Fruit fly (Drosophila melanogaster) whole organism, embryonic: ENCODE results near the gene CG43059.

ENCODE experiments used
- Ada2b ChIP-seq: fragments of 200-800 bp; sonication (Bioruptor generic); IDR thresholded peaks from 2 replicates; pipeline ENCODE4 v1.3.6; 2022; ENCODE audit warnings: missing biosample characterization, missing genetic modification characterization
- CG10366 ChIP-seq: fragments of 200-800 bp; sonication (Bioruptor generic); IDR thresholded peaks from 2 replicates; pipeline ENCODE4 v1.3.6; 2022; ENCODE audit warnings: missing biosample characterization, missing genetic modification characterization
- CG11085 ChIP-seq: fragments of 200-800 bp; sonication (Bioruptor generic); IDR thresholded peaks from 2 replicates; pipeline ENCODE4 v1.3.6; 2022; ENCODE audit warnings: missing biosample characterization, missing genetic modification characterization
- CG11093 ChIP-seq: fragments of 200-800 bp; sonication (Bioruptor generic); IDR thresholded peaks from 3 replicates; pipeline ENCODE4 v1.3.6; 2022; ENCODE audit warnings: missing biosample characterization, missing genetic modification characterization
- CG11398 ChIP-seq: fragments of 200-800 bp; sonication (Bioruptor generic); optimal IDR thresholded peaks from 2 replicates; lab custom pipeline; 2016; ENCODE audit warnings: missing biosample characterization, missing genetic modification characterization
- CG12391 ChIP-seq: fragments of 200-800 bp; sonication (Bioruptor generic); optimal IDR thresholded peaks from 3 replicates; lab custom pipeline; 2018; ENCODE audit warnings: missing biosample characterization, mild to moderate bottlenecking, missing genetic modification characterization, moderate library complexity
- CG12659 ChIP-seq: fragments of 200-800 bp; sonication (Bioruptor generic); optimal IDR thresholded peaks from 3 replicates; lab custom pipeline; 2017; ENCODE audit warnings: mild to moderate bottlenecking, missing biosample characterization, missing genetic modification reagents, missing genetic modification characterization
- CG13775 ChIP-seq: fragments of 200-800 bp; sonication (Bioruptor generic); optimal IDR thresholded peaks from 3 replicates; lab custom pipeline; 2017; ENCODE audit warnings: missing biosample characterization, mild to moderate bottlenecking, missing genetic modification characterization
- CG14014 ChIP-seq: fragments of 200-800 bp; sonication (Bioruptor generic); IDR thresholded peaks from 2 replicates; pipeline ENCODE4 v1.3.6; 2022; ENCODE audit warnings: missing biosample characterization, missing genetic modification characterization
- CG15269 ChIP-seq: fragments of 200-800 bp; sonication (Bioruptor generic); optimal IDR thresholded peaks from 2 replicates; lab custom pipeline; 2018; ENCODE audit warnings: missing biosample characterization, mild to moderate bottlenecking, missing genetic modification characterization, moderate library complexity
- CG16779 ChIP-seq: fragments of 200-800 bp; sonication (Bioruptor generic); IDR thresholded peaks from 2 replicates; pipeline ENCODE4 v1.3.6; 2022; ENCODE audit warnings: missing biosample characterization, missing genetic modification characterization
- CG3407 ChIP-seq: fragments of 200-800 bp; sonication (Bioruptor generic); optimal IDR thresholded peaks from 2 replicates; lab custom pipeline; 2018; ENCODE audit warnings: missing biosample characterization, mild to moderate bottlenecking, missing genetic modification characterization
- CG4820 ChIP-seq: fragments of 200-800 bp; sonication (Bioruptor generic); optimal IDR thresholded peaks from 3 replicates; lab custom pipeline; 2016; ENCODE audit warnings: missing biosample characterization, missing genetic modification characterization
- CG6689 ChIP-seq: fragments of 200-800 bp; sonication (Bioruptor generic); IDR thresholded peaks from 2 replicates; pipeline ENCODE4 v1.3.6; 2022; ENCODE audit warnings: missing biosample characterization, missing genetic modification characterization
- CG7556 ChIP-seq: fragments of 200-800 bp; sonication (Bioruptor generic); optimal IDR thresholded peaks from 2 replicates; lab custom pipeline; 2017; ENCODE audit warnings: missing biosample characterization, mild to moderate bottlenecking, missing genetic modification characterization
- Chrac-16 ChIP-seq: fragments of 200-800 bp; sonication (Bioruptor generic); optimal IDR thresholded peaks from 3 replicates; lab custom pipeline; 2016; ENCODE audit warnings: missing biosample characterization, missing genetic modification characterization
- Fer3 ChIP-seq: fragments of 200-800 bp; sonication (Bioruptor generic); optimal IDR thresholded peaks from 2 replicates; lab custom pipeline; 2018; ENCODE audit warnings: missing biosample characterization, mild to moderate bottlenecking, missing genetic modification characterization, moderate library complexity
- Gug ChIP-seq: fragments of 200-800 bp; sonication (Bioruptor generic); IDR thresholded peaks from 4 replicates; pipeline ENCODE4 v1.3.6; 2022; ENCODE audit warnings: missing biosample characterization, missing genetic modification characterization
- H2.0 ChIP-seq: fragments of 200-800 bp; sonication (Bioruptor generic); IDR thresholded peaks from 2 replicates; pipeline ENCODE4 v1.3.6; 2022; ENCODE audit warnings: missing biosample characterization, missing genetic modification characterization
- HLHmδ ChIP-seq: fragments of 200-800 bp; sonication (Bioruptor generic); optimal IDR thresholded peaks from 2 replicates; lab custom pipeline; 2018; ENCODE audit warnings: missing biosample characterization, mild to moderate bottlenecking, missing genetic modification characterization, moderate library complexity
- Hey ChIP-seq: fragments of 200-800 bp; sonication (Bioruptor generic); optimal IDR thresholded peaks from 3 replicates; lab custom pipeline; 2018; ENCODE audit warnings: missing biosample characterization, mild to moderate bottlenecking, missing genetic modification characterization
- Hr78 ChIP-seq, 2 experiments: fragments of 200-800 bp in 1 of 2; fragments of >200 bp in 1 of 2; sonication (Bioruptor generic) in 1 of 2; optimal IDR thresholded peaks; 2 replicates each; lab custom pipeline; 2017 to 2019; ENCODE audit warnings: missing biosample characterization in 2 of 2, missing genetic modification characterization in 2 of 2, mild to moderate bottlenecking in 1 of 2, moderate library complexity in 1 of 2
- PHDP ChIP-seq: fragments of 200-800 bp; sonication (Bioruptor generic); optimal IDR thresholded peaks from 3 replicates; lab custom pipeline; 2018; ENCODE audit warnings: missing biosample characterization, mild to moderate bottlenecking, missing genetic modification characterization, moderate library complexity
- Rfx ChIP-seq: fragments of 200-800 bp; sonication (Bioruptor generic); IDR thresholded peaks from 2 replicates; pipeline ENCODE4 v1.3.6; 2022; ENCODE audit warnings: missing biosample characterization, missing genetic modification characterization
- Six4 ChIP-seq: fragments of 200-800 bp; sonication (Bioruptor generic); optimal IDR thresholded peaks from 2 replicates; lab custom pipeline; 2016; ENCODE audit warnings: missing biosample characterization, missing genetic modification characterization
- Tbp ChIP-seq: fragments of >200 bp; optimal IDR thresholded peaks from 2 replicates; lab custom pipeline; 2018; ENCODE audit warnings: missing biosample characterization, missing genetic modification characterization
- Xrp1 ChIP-seq: fragments of 200-800 bp; sonication (Bioruptor generic); IDR thresholded peaks from 2 replicates; pipeline ENCODE4 v1.3.6; 2022; ENCODE audit warnings: missing biosample characterization, missing genetic modification characterization
- al ChIP-seq: fragments of 200-800 bp; sonication (Bioruptor generic); IDR thresholded peaks from 2 replicates; pipeline ENCODE4 v1.3.6; 2022; ENCODE audit warnings: missing biosample characterization, missing genetic modification characterization
- bowl ChIP-seq: fragments of 200-800 bp; sonication (Bioruptor generic); IDR thresholded peaks from 2 replicates; pipeline ENCODE4 v1.3.6; 2022; ENCODE audit warnings: missing biosample characterization, missing genetic modification characterization
- cas ChIP-seq: fragments of 200-800 bp; sonication (Bioruptor generic); IDR thresholded peaks from 2 replicates; pipeline ENCODE4 v1.3.6; 2022; ENCODE audit warnings: missing biosample characterization, missing genetic modification characterization
- chif ChIP-seq, 2 experiments: fragments of 200-800 bp; sonication (Bioruptor generic); optimal IDR thresholded peaks; 3 replicates each; lab custom pipeline; 2016; ENCODE audit warnings: missing biosample characterization in 2 of 2, missing genetic modification characterization in 2 of 2
- chn ChIP-seq: fragments of 200-800 bp; sonication (Bioruptor generic); optimal IDR thresholded peaks from 2 replicates; lab custom pipeline; 2016; ENCODE audit warnings: missing biosample characterization, missing genetic modification characterization
- ci ChIP-seq: fragments of 200-800 bp; sonication (Bioruptor generic); IDR thresholded peaks from 3 replicates; pipeline ENCODE4 v1.3.6; 2022; ENCODE audit warnings: missing biosample characterization, missing genetic modification characterization
- dan ChIP-seq: fragments of 200-800 bp; sonication (Bioruptor generic); IDR thresholded peaks from 2 replicates; pipeline ENCODE4 v1.3.6; 2022; ENCODE audit warnings: missing biosample characterization, missing genetic modification characterization
- danr ChIP-seq: fragments of 200-800 bp; sonication (Bioruptor generic); IDR thresholded peaks from 2 replicates; pipeline ENCODE4 v1.3.6; 2022; ENCODE audit warnings: missing biosample characterization, missing genetic modification characterization
- grau ChIP-seq: fragments of 200-800 bp; optimal IDR thresholded peaks from 3 replicates; lab custom pipeline; 2019; ENCODE audit warnings: missing biosample characterization, mild to moderate bottlenecking, missing genetic modification characterization, moderate library complexity
- grn ChIP-seq: fragments of 200-800 bp; sonication (Bioruptor generic); optimal IDR thresholded peaks from 3 replicates; lab custom pipeline; 2017; ENCODE audit warnings: missing biosample characterization, missing genetic modification characterization
- hth ChIP-seq: fragments of >200 bp; optimal IDR thresholded peaks from 2 replicates; lab custom pipeline; 2017; ENCODE audit warnings: inconsistent platforms
- lab ChIP-seq: fragments of 200-800 bp; sonication (Bioruptor generic); optimal IDR thresholded peaks from 3 replicates; lab custom pipeline; 2017; ENCODE audit warnings: missing biosample characterization, missing genetic modification characterization, mild to moderate bottlenecking, moderate library complexity, missing genetic modification reagents
- lmd ChIP-seq: fragments of 200-800 bp; sonication (Bioruptor generic); IDR thresholded peaks from 2 replicates; pipeline ENCODE4 v1.3.6; 2022; ENCODE audit warnings: missing biosample characterization, missing genetic modification characterization
- onecut ChIP-seq: fragments of 200-800 bp; sonication (Bioruptor generic); IDR thresholded peaks from 2 replicates; pipeline ENCODE4 v1.3.6; 2022; ENCODE audit warnings: missing biosample characterization, missing genetic modification characterization
- prd ChIP-seq, 3 experiments: fragments of >200 bp in 2 of 3; fragments of 200-800 bp in 1 of 3; sonication (Bioruptor generic) in 1 of 3; optimal IDR thresholded peaks in 2 of 3; IDR thresholded peaks in 1 of 3; 2 replicates in 2 of 3; 3 replicates in 1 of 3; pipeline versions ENCODE4 v1.3.6 to Lab custom; 2017 to 2022; ENCODE audit warnings: missing biosample characterization in 1 of 3, missing genetic modification characterization in 1 of 3
- tap ChIP-seq: fragments of 200-800 bp; optimal IDR thresholded peaks from 3 replicates; lab custom pipeline; 2019; ENCODE audit warnings: missing biosample characterization, mild to moderate bottlenecking, missing genetic modification characterization, moderate library complexity
- tgo ChIP-seq: fragments of 200-800 bp; sonication (Bioruptor generic); IDR thresholded peaks from 3 replicates; pipeline ENCODE4 v1.3.6; 2022; ENCODE audit warnings: missing biosample characterization, missing genetic modification characterization
- tna ChIP-seq: fragments of 200-800 bp; sonication (Bioruptor generic); IDR thresholded peaks from 2 replicates; pipeline ENCODE4 v1.3.6; 2022; ENCODE audit warnings: missing biosample characterization, missing genetic modification characterization; ENCODE audit not compliant: partially characterized antibody
- tup ChIP-seq: fragments of 200-800 bp; sonication (Bioruptor generic); optimal IDR thresholded peaks from 2 replicates; lab custom pipeline; 2016; ENCODE audit warnings: missing biosample characterization, mild to moderate bottlenecking, missing genetic modification characterization, moderate library complexity
- vvl ChIP-seq: fragments of 200-800 bp; sonication (Bioruptor generic); IDR thresholded peaks from 2 replicates; pipeline ENCODE4 v1.3.6; 2022; ENCODE audit warnings: missing biosample characterization, missing genetic modification characterization
- z ChIP-seq: fragments of 200-800 bp; sonication (Bioruptor generic); IDR thresholded peaks from 3 replicates; pipeline ENCODE4 v1.3.6; 2022; ENCODE audit warnings: missing biosample characterization, missing genetic modification characterization

Gene CG43059

DNA sequence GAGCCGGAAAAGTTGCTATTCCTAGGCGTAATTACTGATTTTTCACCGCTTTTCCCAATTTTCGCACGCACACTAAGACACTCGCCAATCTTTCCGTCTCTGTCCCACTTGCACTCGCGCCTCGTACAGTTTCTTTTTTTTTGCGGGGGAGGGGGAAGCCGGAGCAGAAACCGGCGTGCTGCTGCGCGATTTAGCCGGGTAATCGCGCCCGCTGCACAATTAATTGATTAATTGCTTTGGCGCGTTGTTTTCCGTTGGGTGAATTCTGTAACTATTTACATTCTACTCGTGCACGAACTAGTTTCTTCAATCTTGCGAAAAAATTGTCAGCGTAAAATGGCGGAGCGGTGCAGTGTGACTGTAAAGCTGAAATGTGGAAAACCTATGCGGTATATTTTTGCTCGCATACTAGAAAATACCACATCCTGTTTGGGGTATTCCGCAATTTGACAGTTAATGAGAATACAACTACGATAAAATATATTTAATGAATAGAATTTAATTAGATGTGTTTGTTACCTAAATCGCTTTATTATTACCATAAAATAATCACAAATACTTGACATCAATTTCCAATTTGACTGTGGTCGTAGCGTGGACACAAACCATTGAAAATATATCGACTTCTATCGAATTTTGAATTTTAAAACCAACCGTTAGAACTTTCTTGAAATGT, 3.5 kb downstream of the CG43059 start, which contains the start of gene Cpsf6 (continued):
- TF ChIP-seq Tbp (GFP tag; lab: Kevin White, UChicago) (peak; percentile 27), Hr78 (GFP tag; optimal IDR thresholded peaks at IDR 0.05; lab: Kevin White, UChicago) (no peak), Fer3 (tag; lab: Kevin White, UChicago) (peak; percentile 66), CG11085 (GFP tag; lab: Robert Waterston, UW) (no peak), CG12391 (tag; lab: Kevin White, UChicago) (peak; percentile 87), CG11398 (GFP tag; lab: Kevin White, UChicago) (no peak), CG16779 (GFP tag; lab: Robert Waterston, UW) (no peak; the same call in 1 of the 2 replicates), tna (GFP tag; lab: Robert Waterston, UW) (no peak), danr (GFP tag; lab: Robert Waterston, UW) (no peak), chif (GFP tag; optimal IDR thresholded peaks at IDR 0.05; lab: Kevin White, UChicago) (peak in 1 of 2 experiments; percentile 17), tup (no peak)

DNA sequence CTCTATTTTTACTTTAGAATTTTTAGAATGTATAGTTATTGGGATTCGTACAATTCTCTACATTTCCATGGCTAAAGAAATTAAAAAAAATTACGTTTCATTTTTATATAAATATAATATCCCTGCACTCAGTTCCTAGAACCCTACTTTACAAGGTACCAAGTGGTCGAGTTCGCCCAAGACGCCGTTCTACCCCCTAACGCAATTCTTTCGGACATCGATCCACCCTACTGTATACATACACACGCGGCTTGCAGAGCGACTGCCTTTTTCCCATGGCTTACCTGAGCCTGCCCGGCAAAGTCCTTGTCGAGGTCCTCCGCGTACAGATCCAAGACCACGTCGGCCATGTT, 4.0 kb downstream of the CG43059 start:
- TF ChIP-seq CG3407 (GFP tag; lab: Kevin White, UChicago) (no peak), CG4820 (GFP tag; lab: Kevin White, UChicago) (no peak), tap (tag; lab: Kevin White, UChicago) (no peak), cas (GFP tag; lab: Robert Waterston, UW) (peak; percentile 29; the same call in 1 of the 2 replicates), CG7556 (GFP tag; lab: Kevin White, UChicago) (no peak), lmd (GFP tag; lab: Robert Waterston, UW) (peak; percentile 44), CG6689 (GFP tag; lab: Robert Waterston, UW) (peak; percentile 42; the same call in 1 of the 2 replicates), Rfx (GFP tag; lab: Robert Waterston, UW) (peak; percentile 45; the same call in 1 of the 2 replicates), grn (GFP tag; lab: Kevin White, UChicago) (no peak), dan (no peak), Gug (GFP tag; lab: Robert Waterston, UW) (peak; percentile 15; the same call in 1 of the 4 replicates), CG11093 (no peak), chn (GFP tag; lab: Kevin White, UChicago) (peak; percentile 16), Chrac-16 (GFP tag; lab: Kevin White, UChicago) (peak; percentile 9), CG14014 (0 out of 2 replicates have a peak, but pooled peaks have one; percentile 8), bowl (GFP tag; lab: Robert Waterston, UW) (no peak), vvl (GFP tag; lab: Robert Waterston, UW) (peak; percentile 11), Ada2b (GFP tag; lab: Robert Waterston, UW) (peak; percentile 44; the same call in 1 of the 2 replicates), Six4 (peak; percentile 0), prd (optimal IDR thresholded peaks at IDR 0.05; lab: Kevin White, UChicago) (no peak), prd (GFP tag; IDR thresholded peaks at IDR 0.05; lab: Robert Waterston, UW) (no peak), tgo (GFP tag; lab: Robert Waterston, UW) (peak; percentile 46; the same call in 2 of the 3 replicates), CG12659 (GFP tag; lab: Kevin White, UChicago) (no peak), grau (tag; lab: Kevin White, UChicago) (peak; percentile 14), al (GFP tag; lab: Robert Waterston, UW) (0 out of 2 replicates have a peak, but pooled peaks have one; percentile 4), z (GFP tag; lab: Robert Waterston, UW) (0 out of 3 replicates have a peak, but pooled peaks have one; percentile 19), PHDP (peak; percentile 0), lab (GFP tag; lab: Kevin White, UChicago) (peak; percentile 8), ci (GFP tag; lab: Robert Waterston, UW) (peak; percentile 34; the same call in 2 of the 3 replicates), CG13775 (GFP tag; lab: Kevin White, UChicago) (peak; percentile 11), onecut (GFP tag; lab: Robert Waterston, UW) (peak; percentile 44), CG10366 (GFP tag; lab: Robert Waterston, UW) (peak; percentile 15; the same call in 1 of the 2 replicates), Hey (tag; lab: Kevin White, UChicago) (peak; percentile 71), CG15269 (tag; lab: Kevin White, UChicago) (peak; percentile 32), H2.0 (GFP tag; lab: Robert Waterston, UW) (0 out of 2 replicates have a peak, but pooled peaks have one; percentile 24), Xrp1 (GFP tag; lab: Robert Waterston, UW) (peak; percentile 30; the same call in 1 of the 2 replicates), hth (lab: Kevin White, UChicago) (no peak), HLHmδ (GFP tag; lab: Kevin White, UChicago) (no peak)
